Worm (Caenorhabditis elegans) whole organism, midembryonic: ENCODE data around the gene cft-1.

Experiments used
- ref-1 ChIP-seq: fragments of 200-800 bp; sonication (Bioruptor generic); conservative IDR thresholded peaks from 2 replicates; pipeline ENCODE4 v1.3.6; 2022; ENCODE audit warnings: missing genetic modification reagents, missing genetic modification characterization, missing compliant biosample characterization
- ztf-23 ChIP-seq: fragments of 200-800 bp; sonication (Bioruptor generic); IDR thresholded peaks from 2 replicates; pipeline ENCODE4 v1.3.6; 2022; ENCODE audit warnings: missing genetic modification reagents, missing genetic modification characterization, missing compliant biosample characterization

- TF ChIP-seq ref-1 (GFP tag; lab: Robert Waterston, UW) = no peak
- no peak for TF ChIP-seq ztf-23 (GFP tag; lab: Robert Waterston, UW)
Measured at ce11 chrV:5591887-5592286, 53.3 kb downstream of the cft-1 start.
